Fruit fly (Drosophila melanogaster) whole organism, pupa: Measurements from ENCODE around the gene CG32320.

ENCODE experiments used
- CG12605 ChIP-seq: fragments of 200-800 bp; sonication (Bioruptor generic); IDR thresholded peaks from 2 replicates; pipeline ENCODE4 v1.3.6; 2022; ENCODE audit warnings: missing biosample characterization, missing genetic modification characterization
- CG34367 ChIP-seq: fragments of 200-800 bp; sonication (Bioruptor generic); optimal IDR thresholded peaks from 2 replicates; lab custom pipeline; 2018; ENCODE audit warnings: missing biosample characterization, mild to moderate bottlenecking, missing genetic modification characterization
- EcR ChIP-seq: fragments of 200-800 bp; sonication (Bioruptor generic); optimal IDR thresholded peaks from 3 replicates; lab custom pipeline; 2019; ENCODE audit warnings: missing biosample characterization, missing genetic modification characterization, mild to moderate bottlenecking, moderate library complexity, missing genetic modification reagents
- Ets98B ChIP-seq: fragments of 200-800 bp; sonication (Bioruptor generic); IDR thresholded peaks from 2 replicates; pipeline ENCODE4 v1.3.6; 2022; ENCODE audit warnings: missing biosample characterization, missing genetic modification characterization
- Snoo ChIP-seq: fragments of 200-800 bp; sonication (Bioruptor generic); optimal IDR thresholded peaks from 3 replicates; lab custom pipeline; 2017; ENCODE audit warnings: missing biosample characterization, mild to moderate bottlenecking, missing genetic modification characterization, inconsistent platforms
- fd96Ca ChIP-seq: fragments of 200-800 bp; sonication (Bioruptor generic); IDR thresholded peaks from 3 replicates; pipeline ENCODE4 v1.3.6; 2022; ENCODE audit warnings: missing biosample characterization, missing genetic modification characterization
- rn ChIP-seq: fragments of 200-800 bp; sonication (Bioruptor generic); IDR thresholded peaks from 2 replicates; pipeline ENCODE4 v1.3.6; 2022; ENCODE audit warnings: missing biosample characterization, missing genetic modification characterization

DNA sequence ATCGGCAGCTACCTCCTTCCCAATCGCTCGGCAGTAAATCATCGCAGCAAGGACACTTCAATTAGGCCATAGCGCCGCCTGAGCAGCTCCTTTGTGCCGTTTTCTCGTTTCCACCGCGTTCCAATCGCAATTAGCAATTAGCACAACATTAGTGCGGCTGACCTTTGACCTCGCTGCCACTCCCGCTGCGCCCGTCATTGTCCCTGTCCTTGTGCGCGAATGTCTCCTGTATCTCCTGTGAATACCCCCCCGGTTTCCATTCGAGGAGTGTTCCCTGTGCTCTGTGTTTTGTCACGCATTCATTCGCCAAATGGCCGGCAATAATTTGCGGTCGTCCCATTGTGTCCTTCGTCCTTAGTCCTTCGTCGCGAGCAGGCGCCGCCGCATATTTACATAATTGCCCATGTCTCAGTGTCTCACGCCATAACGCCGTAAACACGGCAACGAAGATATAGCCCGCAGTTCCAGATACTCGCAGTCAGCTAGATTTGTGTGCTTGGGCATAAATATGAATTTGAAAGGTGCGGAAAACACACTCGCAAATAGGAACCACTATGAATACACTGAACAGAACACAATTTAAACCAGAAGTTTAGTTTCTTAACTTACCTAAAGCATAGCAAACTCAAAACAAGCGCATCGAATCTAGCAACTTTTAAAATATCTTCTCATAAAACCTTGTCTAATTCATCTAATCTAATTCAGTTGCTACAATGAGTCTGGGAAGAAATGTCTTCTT is 12.2 kb downstream of the CG32320 start, which contains the start of gene CG9168:
- TF ChIP-seq rn (GFP tag; lab: Robert Waterston, UW) (no peak), CG34367 (no peak), Snoo (no peak), CG12605 (GFP tag; lab: Robert Waterston, UW) (no peak), Ets98B (GFP tag; lab: Robert Waterston, UW) (no peak), EcR (GFP tag; lab: Kevin White, UChicago) (no peak), fd96Ca (no peak)
